Worm (Caenorhabditis elegans): Measurements from ENCODE around the gene Y57G11C.52.

ce11 chrIV:14861691-14862090, 7.9 kb downstream of the Y57G11C.52 start, which contains the start of gene Y57G11C.23:
- no peak for TF ChIP-seq lsy-2 (tag; optimal IDR thresholded peaks at IDR 0.05)
- TF ChIP-seq egl-27 (tag; optimal IDR thresholded peaks at IDR 0.05), result no peak
- no peak for TF ChIP-seq lin-39 (tag; optimal IDR thresholded peaks at IDR 0.05)
- no peak for TF ChIP-seq ama-1 (optimal IDR thresholded peaks at IDR 0.05)
- no peak for TF ChIP-seq aha-1 (tag; optimal IDR thresholded peaks at IDR 0.05)
- TF ChIP-seq ceh-90 (tag; optimal IDR thresholded peaks at IDR 0.05), result no peak
- no peak for TF ChIP-seq elt-2 (tag; optimal IDR thresholded peaks at IDR 0.05)
- no peak for TF ChIP-seq lin-15B (tag; optimal IDR thresholded peaks at IDR 0.05)
- TF ChIP-seq mdl-1 (tag; optimal IDR thresholded peaks at IDR 0.05), result no peak
- no peak for TF ChIP-seq lin-35 (GFP tag; optimal IDR thresholded peaks at IDR 0.05)
